Fruit fly (Drosophila melanogaster): ENCODE results near the gene anox.
A peak's percentile ranks its signal among the peaks of the same experiment; 100 is the strongest.

- TF ChIP-seq Lpt (GFP tag; optimal IDR thresholded peaks at IDR 0.05) (peak; percentile 80), topi (GFP tag; optimal IDR thresholded peaks at IDR 0.05) (peak; percentile 66), CG16779 (tag; optimal IDR thresholded peaks at IDR 0.05) (peak; percentile 81), CG10631 (GFP tag; optimal IDR thresholded peaks at IDR 0.05) (peak; percentile 78), CG1621 (tag; optimal IDR thresholded peaks at IDR 0.05) (peak; percentile 57), Gug (GFP tag; IDR thresholded peaks at IDR 0.05) (peak; percentile 43), fd59A (GFP tag; optimal IDR thresholded peaks at IDR 0.05) (peak; percentile 66)
Observed at dm6 chrX:21366311-21366990, 47.4 kb upstream of the anox start.

Measured in whole organism, prepupa.